Worm (Caenorhabditis elegans): ENCODE data around the gene Y75B7AR.1.

The Y75B7AR.1 gene

DNA sequence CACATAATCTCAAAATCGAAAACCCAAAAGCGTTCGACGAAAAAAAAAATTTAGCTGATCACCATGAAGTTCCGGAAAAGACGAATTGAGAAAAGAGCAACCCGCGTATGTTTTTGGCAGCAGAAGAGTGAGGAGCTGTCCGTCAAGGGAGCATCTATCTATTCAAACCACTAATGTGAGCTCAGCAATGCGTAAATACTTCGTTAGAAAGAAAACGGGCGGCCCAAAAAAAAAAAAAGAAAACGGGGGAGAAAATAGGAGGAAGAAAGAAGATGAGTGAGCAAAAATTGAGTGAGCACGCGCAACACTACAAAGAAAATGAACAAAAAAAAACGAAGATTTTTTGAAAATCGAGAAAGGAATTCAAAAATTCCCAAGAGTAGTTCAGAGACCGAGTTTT is 28.5 kb downstream of the Y75B7AR.1 start:
- TF ChIP-seq nhr-90 (tag; optimal IDR thresholded peaks at IDR 0.05; ENCODE audit: poor library complexity), result no peak
- TF ChIP-seq nhr-71 (tag; optimal IDR thresholded peaks at IDR 0.05), result peak; percentile 21
- TF ChIP-seq nhr-84 (tag; optimal IDR thresholded peaks at IDR 0.05), result no peak
- no peak for TF ChIP-seq nhr-237 (tag; optimal IDR thresholded peaks at IDR 0.05)
- no peak for TF ChIP-seq skn-1 (tag; optimal IDR thresholded peaks at IDR 0.05)
- peak; percentile 89 for TF ChIP-seq lin-14 (GFP tag; optimal IDR thresholded peaks at IDR 0.05)
- no peak for TF ChIP-seq nhr-85 (tag)
- no peak for TF ChIP-seq jun-1 (tag; optimal IDR thresholded peaks at IDR 0.05)
- no peak for TF ChIP-seq irx-1 (tag; optimal IDR thresholded peaks at IDR 0.05)
- TF ChIP-seq ceh-82 (tag; optimal IDR thresholded peaks at IDR 0.05), result peak in 1 of 3 experiments; percentile 8
- TF ChIP-seq nhr-11 (tag; optimal IDR thresholded peaks at IDR 0.05), result no peak

DNA sequence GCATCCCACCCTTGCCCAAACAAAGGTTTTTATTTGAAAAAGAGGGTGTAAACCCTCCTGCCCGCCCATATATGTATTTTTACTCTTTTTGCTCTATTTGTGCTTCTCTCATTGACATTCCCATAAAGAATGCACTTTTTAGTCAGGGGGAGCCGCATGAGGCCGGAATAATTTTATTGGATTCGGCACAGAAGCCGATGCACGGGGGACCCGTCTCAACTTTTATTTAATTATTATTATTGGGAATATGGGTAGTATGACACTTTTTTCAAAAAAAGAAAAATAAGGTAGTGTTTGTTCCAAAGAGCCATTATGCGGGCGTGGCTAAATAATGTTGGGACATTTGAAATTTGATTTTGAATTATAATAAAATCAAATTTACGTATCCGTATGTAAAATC is 30.8 kb downstream of the Y75B7AR.1 start:
- TF ChIP-seq lin-14 (GFP tag; optimal IDR thresholded peaks at IDR 0.05) (peak; percentile 46), ceh-82 (tag; optimal IDR thresholded peaks at IDR 0.05) (no peak)

DNA sequence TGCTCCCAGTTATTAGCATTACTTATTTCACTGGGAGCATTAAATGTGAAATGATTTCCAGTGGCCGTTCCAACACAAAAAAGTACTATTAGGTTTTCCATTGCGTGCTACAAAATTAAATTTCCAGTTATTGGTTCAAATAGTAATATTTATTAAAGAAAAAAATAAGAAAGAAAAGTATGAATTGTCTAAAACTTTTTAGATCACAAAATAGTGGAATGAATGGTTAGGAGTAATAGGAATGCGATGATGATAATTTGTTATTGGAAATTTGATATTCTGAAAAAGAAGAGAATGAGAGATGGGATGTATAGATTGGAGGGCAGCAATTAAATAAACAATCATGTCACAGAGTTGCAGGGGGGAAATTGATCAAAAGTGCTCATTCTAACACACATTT is 34.7 kb downstream of the Y75B7AR.1 start, which contains the start of gene Y75B7AL.2:
Gene Y75B7AL.2, minus strand, starts transcription at position 101 of the 400 bp plus-strand sequence.
- TF ChIP-seq vab-15 (tag; optimal IDR thresholded peaks at IDR 0.05) (no peak), fkh-4 (tag; optimal IDR thresholded peaks at IDR 0.05; ENCODE audit: borderline replicate concordance) (no peak), lin-13 (GFP tag; optimal IDR thresholded peaks at IDR 0.05) (no peak), zag-1 (tag; optimal IDR thresholded peaks at IDR 0.05) (no peak), irx-1 (tag; optimal IDR thresholded peaks at IDR 0.05) (no peak), nhr-85 (tag) (no peak), nhr-71 (tag; optimal IDR thresholded peaks at IDR 0.05) (no peak), unc-98 (GFP tag; IDR thresholded peaks at IDR 0.05) (no peak), egl-27 (tag; optimal IDR thresholded peaks at IDR 0.05) (no peak), pag-3 (tag; optimal IDR thresholded peaks at IDR 0.05; ENCODE audit: borderline replicate concordance, insufficient read depth) (no peak), F16B12.6 (tag; optimal IDR thresholded peaks at IDR 0.05) (no peak), elt-2 (tag; optimal IDR thresholded peaks at IDR 0.05) (no peak), ztf-11 (tag; optimal IDR thresholded peaks at IDR 0.05) (no peak), nhr-237 (tag; optimal IDR thresholded peaks at IDR 0.05) (no peak), efl-1 (optimal IDR thresholded peaks at IDR 0.05) (no peak), efl-1 (GFP tag; optimal IDR thresholded peaks at IDR 0.05 in 1 of 2) (no peak)

DNA sequence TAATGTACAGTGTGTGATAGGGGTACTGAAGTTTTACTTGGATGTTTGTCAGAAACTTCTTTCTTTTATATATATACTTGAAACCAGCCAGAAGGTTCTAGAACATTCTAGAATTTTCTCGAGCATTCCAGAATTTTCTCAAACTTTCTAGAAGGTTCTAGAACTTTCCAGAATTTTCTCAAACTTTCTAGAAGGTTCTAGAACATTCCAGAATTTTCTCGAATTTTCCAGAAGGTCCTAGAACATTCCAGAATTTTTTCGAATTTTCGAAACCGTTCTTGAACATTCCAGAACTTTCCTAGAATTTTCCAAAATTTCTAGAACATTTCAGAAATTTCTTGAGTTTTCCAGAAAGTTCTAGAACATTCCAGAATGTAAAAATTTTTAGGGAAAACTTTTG is 37.5 kb downstream of the Y75B7AR.1 start:
- no peak for TF ChIP-seq pqm-1 (tag; optimal IDR thresholded peaks at IDR 0.05)
- no peak for TF ChIP-seq fos-1 (tag; optimal IDR thresholded peaks at IDR 0.05)
- TF ChIP-seq nhr-90 (tag; optimal IDR thresholded peaks at IDR 0.05; ENCODE audit: poor library complexity), result no peak
- no peak for TF ChIP-seq pag-3 (tag; optimal IDR thresholded peaks at IDR 0.05; ENCODE audit: borderline replicate concordance, insufficient read depth)
- TF ChIP-seq dpl-1 (GFP tag; optimal IDR thresholded peaks at IDR 0.05), result no peak
- TF ChIP-seq hlh-4 (tag; optimal IDR thresholded peaks at IDR 0.05), result no peak
- TF ChIP-seq efl-3 (GFP tag; optimal IDR thresholded peaks at IDR 0.05), result no peak
- TF ChIP-seq F16B12.6 (tag; optimal IDR thresholded peaks at IDR 0.05), result no peak
- no peak for TF ChIP-seq nhr-77 (tag; optimal IDR thresholded peaks at IDR 0.05)
- no peak for TF ChIP-seq C34B4.2 (tag; optimal IDR thresholded peaks at IDR 0.05)
- no peak for TF ChIP-seq grh-1 (GFP tag; IDR thresholded peaks at IDR 0.05)
- TF ChIP-seq ceh-63 (GFP tag; optimal IDR thresholded peaks at IDR 0.05), result no peak
- no peak for TF ChIP-seq lin-14 (GFP tag; optimal IDR thresholded peaks at IDR 0.05)
- TF ChIP-seq mdl-1 (tag; optimal IDR thresholded peaks at IDR 0.05), result no peak
- TF ChIP-seq snu-23 (GFP tag; optimal IDR thresholded peaks at IDR 0.05), result no peak
- TF ChIP-seq fkh-8 (tag; optimal IDR thresholded peaks at IDR 0.05), result no peak
- no peak for TF ChIP-seq aha-1 (tag; optimal IDR thresholded peaks at IDR 0.05)
- TF ChIP-seq tlp-1 (tag; optimal IDR thresholded peaks at IDR 0.05), result no peak
- no peak for TF ChIP-seq rnt-1 (tag; optimal IDR thresholded peaks at IDR 0.05)
- no peak for TF ChIP-seq lin-13 (GFP tag; optimal IDR thresholded peaks at IDR 0.05)
